Fruit fly (Drosophila melanogaster): Measurements from ENCODE around the gene mtSSB.

Gene mtSSB

DNA sequence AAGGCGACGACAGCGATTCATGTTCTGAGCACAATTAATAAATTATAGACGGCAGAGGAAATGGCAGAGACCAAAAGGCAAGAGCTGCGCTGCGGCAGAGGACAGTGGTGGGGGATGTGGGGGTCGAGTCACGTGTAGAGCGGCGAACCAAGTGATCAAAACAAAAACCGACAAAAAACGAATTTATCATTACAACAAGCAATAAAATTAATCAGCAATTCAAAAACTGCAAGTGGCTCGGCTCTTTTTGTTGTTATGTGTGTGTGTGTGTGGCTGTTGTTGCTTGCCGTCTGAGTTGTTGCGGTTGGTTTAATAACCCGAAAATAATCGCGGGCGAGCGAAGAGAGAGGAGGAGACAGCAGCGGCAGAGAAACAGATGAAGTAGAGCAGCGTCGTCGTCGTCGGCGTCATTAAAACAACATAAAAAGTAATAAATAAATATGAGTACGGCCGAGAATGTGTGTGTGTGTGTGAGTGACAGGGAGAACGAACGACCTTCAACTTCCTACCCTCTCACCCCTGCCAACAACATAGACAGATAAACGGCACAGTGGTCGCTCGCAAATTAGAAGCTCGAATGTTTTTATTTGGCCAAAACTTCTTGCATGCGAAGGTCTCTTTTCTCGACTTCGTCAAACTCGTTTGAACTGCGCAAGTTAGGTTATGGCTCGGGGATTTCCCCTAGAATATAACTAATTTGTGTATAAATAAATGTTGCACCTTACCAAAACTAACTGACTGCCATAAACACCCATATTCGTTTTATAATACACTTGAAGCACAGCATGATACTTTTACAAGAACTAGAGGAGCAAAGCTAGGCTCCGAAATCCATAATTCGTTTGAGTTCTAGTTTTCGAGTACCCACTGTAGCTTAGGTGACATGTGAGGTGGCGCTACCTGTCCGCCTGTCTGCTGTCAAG lies 26.6 kb upstream of the mtSSB start (continued):
- TF ChIP-seq fd64A (GFP tag; optimal IDR thresholded peaks at IDR 0.05) = peak; percentile 3
- no peak for TF ChIP-seq wor (GFP tag; IDR thresholded peaks at IDR 0.05)
- no peak for TF ChIP-seq CG7987 (GFP tag; optimal IDR thresholded peaks at IDR 0.05)
- TF ChIP-seq CG10274 (GFP tag; optimal IDR thresholded peaks at IDR 0.05) = peak; percentile 58
- TF ChIP-seq Hey (tag; optimal IDR thresholded peaks at IDR 0.05) = no peak
- no peak for TF ChIP-seq sr (GFP tag; IDR thresholded peaks at IDR 0.05)
- TF ChIP-seq CG13894 (tag; optimal IDR thresholded peaks at IDR 0.05) = peak; percentile 21
- TF ChIP-seq NFAT (GFP tag; IDR thresholded peaks at IDR 0.05) = no peak
- no peak for TF ChIP-seq sna (GFP tag; IDR thresholded peaks at IDR 0.05; ENCODE audit: partially characterized antibody)
- TF ChIP-seq CG12942 (GFP tag; optimal IDR thresholded peaks at IDR 0.05) = peak; percentile 51
- TF ChIP-seq luna (GFP tag; optimal IDR thresholded peaks at IDR 0.05) = no peak
- no peak for TF ChIP-seq CG15479 (GFP tag; optimal IDR thresholded peaks at IDR 0.05)
- TF ChIP-seq CG32772 (GFP tag; IDR thresholded peaks at IDR 0.05) = no peak
- no peak for TF ChIP-seq sim (GFP tag; IDR thresholded peaks at IDR 0.05)
- peak; percentile 20 for TF ChIP-seq mirr (GFP tag; optimal IDR thresholded peaks at IDR 0.05)
- peak; percentile 63 for TF ChIP-seq CG13775 (GFP tag; optimal IDR thresholded peaks at IDR 0.05)
- TF ChIP-seq Asciz (GFP tag; optimal IDR thresholded peaks at IDR 0.05) = peak; percentile 69
- TF ChIP-seq vvl (GFP tag; IDR thresholded peaks at IDR 0.05) = no peak
- TF ChIP-seq dysf (GFP tag; IDR thresholded peaks at IDR 0.05) = no peak
- TF ChIP-seq aop (GFP tag; IDR thresholded peaks at IDR 0.05) = no peak
- TF ChIP-seq sens-2 (GFP tag; IDR thresholded peaks at IDR 0.05) = no peak
- no peak for TF ChIP-seq CG6689 (GFP tag; IDR thresholded peaks at IDR 0.05)
- peak; percentile 60 for TF ChIP-seq az2 (GFP tag; optimal IDR thresholded peaks at IDR 0.05)
- no peak for TF ChIP-seq Adf1 (GFP tag; IDR thresholded peaks at IDR 0.05)
- TF ChIP-seq CG12769 (tag; optimal IDR thresholded peaks at IDR 0.05) = peak; percentile 39
- TF ChIP-seq phol (tag; optimal IDR thresholded peaks at IDR 0.05) = peak; percentile 86
- TF ChIP-seq Sin3A (optimal IDR thresholded peaks at IDR 0.05) = no peak
- TF ChIP-seq CG4360 (GFP tag; IDR thresholded peaks at IDR 0.05) = no peak
- TF ChIP-seq CG15514 (GFP tag; optimal IDR thresholded peaks at IDR 0.05) = peak; percentile 51
- peak; percentile 69 for TF ChIP-seq lab (GFP tag; optimal IDR thresholded peaks at IDR 0.05)
- TF ChIP-seq CG34422 (GFP tag; IDR thresholded peaks at IDR 0.05) = no peak
- no peak for TF ChIP-seq gce (GFP tag; IDR thresholded peaks at IDR 0.05)
- no peak for TF ChIP-seq seq (GFP tag; IDR thresholded peaks at IDR 0.05)
- peak; percentile 76 for TF ChIP-seq CG10979 (tag; optimal IDR thresholded peaks at IDR 0.05)
- peak; percentile 17 for TF ChIP-seq CG6654 (GFP tag; optimal IDR thresholded peaks at IDR 0.05)
- peak; percentile 35 for TF ChIP-seq CG3838 (GFP tag; optimal IDR thresholded peaks at IDR 0.05)
- no peak for TF ChIP-seq gfzf (GFP tag; optimal IDR thresholded peaks at IDR 0.05)
- TF ChIP-seq exex (tag; optimal IDR thresholded peaks at IDR 0.05) = peak; percentile 7
- peak; percentile 37 for TF ChIP-seq Nf-YB (GFP tag; optimal IDR thresholded peaks at IDR 0.05)
- TF ChIP-seq chif (GFP tag; optimal IDR thresholded peaks at IDR 0.05) = peak; percentile 73 to 79
- peak; percentile 32 for TF ChIP-seq CG8944 (GFP tag; optimal IDR thresholded peaks at IDR 0.05)
- peak; percentile 67 for TF ChIP-seq croc (GFP tag; conservative IDR thresholded peaks at IDR 0.05)
- TF ChIP-seq CG16815 (GFP tag; optimal IDR thresholded peaks at IDR 0.05) = peak; percentile 75
- peak; percentile 64 for TF ChIP-seq tx (GFP tag; optimal IDR thresholded peaks at IDR 0.05)
- TF ChIP-seq CG31441 (GFP tag; IDR thresholded peaks at IDR 0.05) = no peak
- TF ChIP-seq Opbp (GFP tag; IDR thresholded peaks at IDR 0.05; ENCODE audit: partially characterized antibody) = no peak
- TF ChIP-seq Ptx1 (GFP tag; IDR thresholded peaks at IDR 0.05) = no peak
- peak; percentile 66 for TF ChIP-seq CG5180 (GFP tag; optimal IDR thresholded peaks at IDR 0.05)
- TF ChIP-seq emc (GFP tag; optimal IDR thresholded peaks at IDR 0.05) = peak; percentile 8

Measured in whole organism, embryonic.